Fruit fly (Drosophila melanogaster): Measurements from ENCODE around the gene CG14322.

DNA sequence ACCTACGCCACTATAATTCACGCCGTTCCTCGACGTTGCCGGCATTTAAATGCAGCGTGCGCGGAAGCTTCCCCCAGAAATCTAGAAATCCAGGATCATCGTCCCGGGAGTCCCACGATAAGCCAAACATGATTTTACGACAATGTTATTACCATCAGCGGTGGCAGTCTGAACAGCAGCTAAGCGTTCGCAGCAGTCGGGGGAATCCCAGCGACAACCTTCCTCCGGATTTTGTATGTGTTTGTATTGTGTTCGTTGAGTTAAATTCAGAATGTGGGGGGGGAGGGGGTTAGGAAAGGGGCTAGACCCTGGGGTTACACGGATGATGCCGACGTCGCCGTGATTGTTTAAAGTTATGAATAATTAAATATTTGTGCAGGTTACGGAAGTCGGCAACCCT, 3.5 kb upstream of the CG14322 start:
- TF ChIP-seq N (GFP tag; optimal IDR thresholded peaks at IDR 0.05) (no peak), jim (GFP tag; optimal IDR thresholded peaks at IDR 0.05) (no peak), Jra (GFP tag; optimal IDR thresholded peaks at IDR 0.05) (no peak), Myc (optimal IDR thresholded peaks at IDR 0.05) (no peak), psq (GFP tag; optimal IDR thresholded peaks at IDR 0.05) (no peak), dmrt93B (GFP tag; optimal IDR thresholded peaks at IDR 0.05) (no peak), fru (GFP tag; optimal IDR thresholded peaks at IDR 0.05) (no peak), usp (GFP tag; optimal IDR thresholded peaks at IDR 0.05) (no peak)
